Worm (Caenorhabditis elegans) whole organism, young adult: Measurements from ENCODE around the gene pas-2.
A peak's percentile ranks its signal among the peaks of the same experiment; 100 is the strongest.

Experiments
- B0035.1 ChIP-seq: sonication (generic microtip); optimal IDR thresholded peaks from 2 replicates; lab custom pipeline; 2016; ENCODE audit warnings: missing genetic modification characterization, mild to moderate bottlenecking, missing compliant biosample characterization, missing genotype, missing genetic modification reagents
- C17E4.6 ChIP-seq: fragments of 200-800 bp; sonication (Bioruptor generic); IDR thresholded peaks from 2 replicates; pipeline ENCODE4 v1.3.6; 2022; ENCODE audit warnings: missing genetic modification reagents, missing genetic modification characterization, missing compliant biosample characterization
- F23B12.7 ChIP-seq: sonication (generic microtip); optimal IDR thresholded peaks from 2 replicates; lab custom pipeline; 2017; ENCODE audit warnings: missing genetic modification characterization, mild to moderate bottlenecking, missing compliant biosample characterization, antibody characterized with exemption, moderate library complexity; ENCODE audit not compliant: insufficient read depth
- F49E8.2 ChIP-seq: sonication (generic microtip); optimal IDR thresholded peaks from 3 replicates; lab custom pipeline; 2017; ENCODE audit warnings: missing genetic modification characterization, mild to moderate bottlenecking, missing compliant biosample characterization, antibody characterized with exemption, moderate library complexity; ENCODE audit not compliant: insufficient read depth
- aptf-3 ChIP-seq: fragments of 200-800 bp; sonication (Bioruptor generic); IDR thresholded peaks from 2 replicates; pipeline ENCODE4 v1.3.6; 2022; ENCODE audit warnings: missing genetic modification characterization, missing compliant biosample characterization
- atf-7 ChIP-seq: sonication (generic microtip); optimal IDR thresholded peaks from 2 replicates; lab custom pipeline; 2017; ENCODE audit warnings: mild to moderate bottlenecking, missing genetic modification characterization, missing compliant biosample characterization
- attf-3 ChIP-seq: fragments of 200-800 bp; sonication (Bioruptor generic); conservative IDR thresholded peaks from 2 replicates; pipeline ENCODE4 v1.3.6; 2022; ENCODE audit warnings: missing genetic modification reagents, missing genetic modification characterization, missing compliant biosample characterization
- attf-6 ChIP-seq: fragments of 200-800 bp; sonication (Bioruptor generic); IDR thresholded peaks from 2 replicates; pipeline ENCODE4 v1.3.6; 2022; ENCODE audit warnings: missing genetic modification reagents, missing genetic modification characterization, missing compliant biosample characterization
- bed-1 ChIP-seq: fragments of 200-800 bp; sonication (Bioruptor generic); IDR thresholded peaks from 2 replicates; pipeline ENCODE4 v1.3.6; 2022; ENCODE audit warnings: missing genetic modification reagents, missing genetic modification characterization, missing compliant biosample characterization
- ceh-40 ChIP-seq: fragments of 200-800 bp; sonication (Bioruptor generic); IDR thresholded peaks from 2 replicates; pipeline ENCODE4 v1.3.6; 2022; ENCODE audit warnings: missing genetic modification characterization, missing compliant biosample characterization
- ceh-58 ChIP-seq: fragments of 200-800 bp; sonication (Bioruptor generic); IDR thresholded peaks from 2 replicates; pipeline ENCODE4 v1.3.6; 2022; ENCODE audit warnings: missing genetic modification characterization, missing compliant biosample characterization
- dox-1 ChIP-seq: fragments of 200-800 bp; sonication (Bioruptor generic); IDR thresholded peaks from 2 replicates; pipeline ENCODE4 v1.3.6; 2022; ENCODE audit warnings: missing genetic modification reagents, missing genetic modification characterization, missing compliant biosample characterization
- egl-18 ChIP-seq: fragments of 200-800 bp; sonication (Bioruptor generic); IDR thresholded peaks from 2 replicates; pipeline ENCODE4 v1.3.6; 2022; ENCODE audit warnings: missing genetic modification reagents, missing genetic modification characterization, missing compliant biosample characterization
- egl-44 ChIP-seq: fragments of 200-800 bp; sonication (Bioruptor generic); IDR thresholded peaks from 2 replicates; pipeline ENCODE4 v1.3.6; 2022; ENCODE audit warnings: missing genetic modification reagents, missing genetic modification characterization, missing compliant biosample characterization
- egrh-3 ChIP-seq: fragments of 200-800 bp; sonication (Bioruptor generic); IDR thresholded peaks from 2 replicates; pipeline ENCODE4 v1.3.6; 2022; ENCODE audit warnings: missing genetic modification reagents, missing genetic modification characterization, missing compliant biosample characterization
- fkh-3 ChIP-seq: sonication (generic microtip); optimal IDR thresholded peaks from 2 replicates; lab custom pipeline; 2016; ENCODE audit warnings: mild to moderate bottlenecking, missing genetic modification characterization, missing compliant biosample characterization
- lsl-1 ChIP-seq: fragments of 200-800 bp; sonication (Bioruptor generic); optimal IDR thresholded peaks from 2 replicates; lab custom pipeline; 2018; ENCODE audit warnings: mild to moderate bottlenecking, missing genetic modification characterization, moderate library complexity, missing compliant biosample characterization
- madf-3 ChIP-seq: fragments of 200-800 bp; sonication (Bioruptor generic); IDR thresholded peaks from 2 replicates; pipeline ENCODE4 v1.3.6; 2022; ENCODE audit warnings: missing genetic modification reagents, missing genetic modification characterization, missing compliant biosample characterization
- mcd-1 ChIP-seq: fragments of 200-800 bp; sonication (Bioruptor generic); IDR thresholded peaks from 2 replicates; pipeline ENCODE4 v1.3.6; 2022; ENCODE audit warnings: missing genetic modification reagents, missing genetic modification characterization, missing compliant biosample characterization
- mes-4 ChIP-seq: sonication (generic microtip); optimal IDR thresholded peaks from 2 replicates; lab custom pipeline; 2016; ENCODE audit warnings: missing genotype, missing genetic modification characterization, missing compliant biosample characterization
- nfyb-1 ChIP-seq: fragments of 200-800 bp; sonication (Bioruptor generic); IDR thresholded peaks from 2 replicates; pipeline ENCODE4 v1.3.6; 2022; ENCODE audit warnings: missing genetic modification reagents, missing genetic modification characterization, missing compliant biosample characterization
- nhr-120 ChIP-seq: fragments of 200-800 bp; sonication (Bioruptor generic); IDR thresholded peaks from 2 replicates; pipeline ENCODE4 v1.3.6; 2022; ENCODE audit warnings: missing genetic modification characterization, missing compliant biosample characterization
- nhr-80 ChIP-seq: sonication (generic microtip); optimal IDR thresholded peaks from 2 replicates; lab custom pipeline; 2016; ENCODE audit warnings: missing genetic modification characterization, missing compliant biosample characterization
- repo-1 ChIP-seq: sonication (generic microtip); optimal IDR thresholded peaks from 2 replicates; lab custom pipeline; 2017; ENCODE audit warnings: mild to moderate bottlenecking, missing genetic modification characterization, missing compliant biosample characterization
- sdz-38 ChIP-seq: sonication (generic microtip); optimal IDR thresholded peaks from 2 replicates; lab custom pipeline; 2016; ENCODE audit warnings: missing genotype, missing genetic modification characterization, missing compliant biosample characterization
- sea-2 ChIP-seq: fragments of 200-800 bp; sonication (Bioruptor generic); IDR thresholded peaks from 2 replicates; pipeline ENCODE4 v1.3.6; 2022; ENCODE audit warnings: missing genetic modification characterization, missing compliant biosample characterization
- somi-1 ChIP-seq: fragments of 200-800 bp; sonication (Bioruptor generic); optimal IDR thresholded peaks from 2 replicates; lab custom pipeline; 2018; ENCODE audit warnings: mild to moderate bottlenecking, missing genetic modification characterization, missing compliant biosample characterization
- tbp1 ChIP-seq: fragments of 200-800 bp; sonication (Bioruptor generic); optimal IDR thresholded peaks from 2 replicates; lab custom pipeline; 2018; ENCODE audit warnings: mild to moderate bottlenecking, missing genetic modification characterization, missing compliant biosample characterization
- tlf-1 ChIP-seq: fragments of 200-800 bp; sonication (Bioruptor generic); optimal IDR thresholded peaks from 2 replicates; lab custom pipeline; 2018; ENCODE audit warnings: mild to moderate bottlenecking, missing genetic modification characterization, missing compliant biosample characterization
- zfh-2 ChIP-seq: fragments of 200-800 bp; sonication (Bioruptor generic); conservative IDR thresholded peaks from 2 replicates; pipeline ENCODE4 v1.3.6; 2022; ENCODE audit warnings: missing genetic modification reagents, missing genetic modification characterization, missing compliant biosample characterization
- ztf-26 ChIP-seq: sonication (generic microtip); optimal IDR thresholded peaks from 2 replicates; lab custom pipeline; 2017; ENCODE audit warnings: missing genetic modification characterization, missing compliant biosample characterization
- ztf-28 ChIP-seq: fragments of 200-800 bp; sonication (Bioruptor generic); IDR thresholded peaks from 2 replicates; pipeline ENCODE4 v1.3.6; 2022; ENCODE audit warnings: missing genetic modification reagents, missing genetic modification characterization, missing compliant biosample characterization

Gene pas-2

DNA sequence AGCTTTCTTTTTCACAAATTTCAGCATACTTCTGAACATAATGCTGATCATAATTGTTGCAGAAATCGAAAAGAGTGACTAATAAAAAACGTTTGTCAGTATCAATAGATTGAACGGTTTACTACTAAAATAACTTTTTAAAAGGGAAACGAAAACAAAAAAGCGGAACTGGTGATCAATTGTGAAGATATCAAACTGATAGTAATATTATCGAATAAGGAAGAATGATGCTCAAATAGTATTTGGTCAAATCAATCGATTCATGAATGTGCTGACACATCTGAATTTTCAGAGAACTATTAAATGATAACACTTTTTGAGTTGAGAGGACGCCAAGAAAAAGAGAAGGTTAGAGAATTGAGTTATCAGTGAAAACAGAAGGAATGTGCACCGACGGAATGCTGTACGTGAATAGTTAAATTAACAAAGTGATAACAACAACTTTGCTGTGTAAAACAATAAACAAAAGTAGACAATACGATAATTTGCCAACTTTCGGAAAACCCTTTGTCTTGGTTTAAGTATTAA, 6.4 kb downstream of the pas-2 start, which contains the start of gene D1054.5:
TSS of gene D1054.5 (minus strand) at position 51 of the 528 bp plus-strand sequence.
- no peak for TF ChIP-seq fkh-3 (tag; lab: Kevin White, UChicago)
- no peak for TF ChIP-seq ztf-26
- peak; percentile 78 for TF ChIP-seq nhr-80 (tag; lab: Kevin White, UChicago)
- TF ChIP-seq attf-3 (GFP tag; lab: Robert Waterston, UW) = no peak
- TF ChIP-seq, all 124 proteins: peak for 1

- no peak for TF ChIP-seq attf-3 (GFP tag; lab: Robert Waterston, UW)
- TF ChIP-seq ztf-28 = no peak
- TF ChIP-seq atf-7 (tag; lab: Kevin White, UChicago) = no peak
- TF ChIP-seq tbp1 = no peak
- no peak for TF ChIP-seq madf-3 (GFP tag; lab: Robert Waterston, UW)
- no peak for TF ChIP-seq dox-1 (GFP tag; lab: Robert Waterston, UW)
- no peak for TF ChIP-seq lsl-1 (GFP tag; lab: Kevin White, UChicago)
- TF ChIP-seq F23B12.7 (tag; lab: Kevin White, UChicago) = no peak
- no peak for TF ChIP-seq aptf-3 (GFP tag; lab: Robert Waterston, UW)
Measured at ce11 chrV:10784011-10784410, 13.8 kb downstream of the pas-2 start, which contains the start of gene D1054.8. Gene D1054.8 (plus strand): TSS chrV:10784311.

- no peak for TF ChIP-seq mes-4 (tag; lab: Kevin White, UChicago)
- TF ChIP-seq zfh-2 = peak; percentile 89
- TF ChIP-seq, all 124 proteins: peak for 1
Measured at ce11 chrV:10790921-10791320, 20.8 kb downstream of the pas-2 start, which contains the start of gene D1054.9. Gene D1054.9 (minus strand): TSS chrV:10791057.

DNA sequence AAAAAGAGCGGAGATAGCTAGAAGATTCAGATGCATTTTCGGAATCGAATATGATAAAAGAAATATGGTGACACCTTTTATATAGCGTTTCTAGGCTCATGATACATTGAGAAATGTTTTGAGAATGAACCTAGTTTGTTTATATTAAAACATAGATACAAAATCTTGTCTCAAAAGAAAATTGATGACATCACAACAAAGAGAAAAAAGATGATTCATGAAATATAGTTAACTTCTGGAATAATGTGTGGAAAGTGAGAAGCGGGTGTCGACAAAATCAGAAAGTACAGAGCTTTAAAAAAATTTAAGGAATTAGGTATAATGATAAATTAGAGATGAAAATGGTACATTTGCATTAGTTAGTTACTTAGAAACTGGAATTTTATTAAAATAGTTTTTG, 22.6 kb downstream of the pas-2 start, which contains the start of gene D1054.10:
TSS of gene D1054.10 (minus strand) at position 101 of the 400 bp plus-strand sequence.
- TF ChIP-seq repo-1 (no peak), mcd-1 (GFP tag; lab: Robert Waterston, UW) (no peak), tlf-1 (no peak), C17E4.6 (no peak), attf-6 (GFP tag; lab: Robert Waterston, UW) (no peak), sea-2 (no peak), bed-1 (GFP tag; lab: Robert Waterston, UW) (no peak)

DNA sequence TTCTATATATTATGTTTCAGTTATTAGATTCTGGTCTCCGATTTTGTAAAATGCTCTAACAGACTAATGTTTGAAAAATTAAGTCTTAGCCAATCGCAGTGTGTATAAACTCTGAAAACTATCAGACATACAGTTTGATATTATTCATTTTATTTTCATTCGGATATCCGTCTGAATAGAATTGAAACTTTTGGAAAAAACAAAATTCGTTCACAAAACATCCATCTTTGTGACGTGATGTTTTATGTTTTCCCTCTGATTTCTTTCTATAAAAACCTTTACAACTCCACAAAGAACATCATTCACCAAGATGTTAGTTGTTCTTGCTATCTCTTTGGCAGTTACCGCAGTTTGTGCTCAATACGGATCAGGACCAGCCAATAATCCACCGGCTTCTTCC, 23.3 kb downstream of the pas-2 start, which contains the start of gene ule-3:
TSS of gene ule-3 (plus strand) at position 301 of the 400 bp plus-strand sequence.
- TF ChIP-seq B0035.1 (tag; lab: Kevin White, UChicago) (no peak), sdz-38 (tag; lab: Kevin White, UChicago) (no peak), nhr-120 (GFP tag; lab: Robert Waterston, UW) (no peak), dox-1 (GFP tag; lab: Robert Waterston, UW) (no peak), F49E8.2 (no peak), mcd-1 (GFP tag; lab: Robert Waterston, UW) (no peak), repo-1 (no peak), egl-18 (GFP tag; lab: Robert Waterston, UW) (no peak), nfyb-1 (GFP tag; lab: Robert Waterston, UW) (no peak), somi-1 (GFP tag; lab: Kevin White, UChicago) (no peak), ceh-40 (GFP tag; lab: Robert Waterston, UW) (no peak)

DNA sequence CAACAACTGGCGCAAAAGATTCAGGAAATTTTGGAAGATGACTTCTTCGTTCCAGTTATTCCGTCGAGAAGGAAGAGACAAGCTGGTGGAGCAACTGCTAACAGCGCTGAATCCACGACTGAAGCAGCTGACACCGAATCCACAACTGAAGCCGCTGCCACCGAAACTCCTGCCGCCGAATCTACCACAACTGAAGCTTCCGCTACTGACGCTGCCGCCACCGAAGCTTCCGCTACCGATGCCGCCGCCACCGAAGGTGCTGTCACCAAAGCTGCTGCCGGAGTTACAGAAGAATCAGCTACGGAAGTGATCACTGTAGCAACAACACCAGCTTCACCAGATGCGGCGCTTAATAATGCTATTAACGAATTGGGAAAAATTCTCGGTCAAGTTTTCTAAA, 24.3 kb downstream of the pas-2 start:
- TF ChIP-seq egrh-3 (GFP tag; lab: Robert Waterston, UW) (peak; percentile 56; the same call in 1 of the 2 replicates), attf-3 (GFP tag; lab: Robert Waterston, UW) (0 out of 2 replicates have a peak, but pooled peaks have one; percentile 31), egl-44 (no peak), ceh-58 (GFP tag; lab: Robert Waterston, UW) (0 out of 2 replicates have a peak, but pooled peaks have one; percentile 61)
